Fruit fly (Drosophila melanogaster): Measurements from ENCODE around the gene CG42249.
A peak's percentile ranks its signal among the peaks of the same experiment; 100 is the strongest.

The CG42249 gene

DNA sequence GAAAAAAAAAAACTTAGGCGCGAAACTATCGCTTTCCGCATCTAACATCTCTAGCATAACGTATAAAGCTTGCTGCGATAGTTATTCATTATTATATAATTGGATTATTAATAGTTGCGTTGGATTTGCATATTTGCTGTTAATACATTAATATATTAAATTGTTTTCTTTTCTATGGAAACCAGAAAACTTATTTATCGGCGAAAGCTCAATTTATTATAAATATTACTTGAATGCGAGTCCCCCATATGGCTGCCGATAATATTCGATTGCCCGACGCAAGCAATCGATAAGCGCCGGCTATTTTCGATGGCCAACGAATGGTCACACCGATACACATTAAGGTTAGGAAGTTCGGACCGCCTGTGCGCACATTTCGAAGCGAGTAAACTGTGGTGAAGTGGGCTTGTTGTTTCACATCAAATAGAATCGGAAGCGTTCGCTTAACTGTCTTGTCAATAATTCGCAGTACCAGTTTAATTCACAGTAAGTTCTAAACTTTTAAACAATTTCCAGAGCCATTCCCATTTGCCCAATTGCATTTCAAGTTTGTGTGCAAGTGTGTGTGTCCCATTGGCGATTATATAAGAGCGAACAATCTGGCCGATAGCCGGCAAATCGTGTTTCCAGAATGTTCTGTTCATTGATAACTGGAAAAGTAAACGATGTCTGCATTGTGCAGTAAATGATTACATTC, 12.2 kb downstream of the CG42249 start, which contains the start of gene Hsp60A (continued):
- no peak for TF ChIP-seq Side (GFP tag; optimal IDR thresholded peaks at IDR 0.05)
- no peak for TF ChIP-seq tio (GFP tag; optimal IDR thresholded peaks at IDR 0.05)
- no peak for TF ChIP-seq CG14965 (GFP tag; optimal IDR thresholded peaks at IDR 0.05; ENCODE audit: borderline replicate concordance)
- TF ChIP-seq Scr (GFP tag; IDR thresholded peaks at IDR 0.05; ENCODE audit: partially characterized antibody) = peak; percentile 87
- no peak for TF ChIP-seq CG1024 (GFP tag; IDR thresholded peaks at IDR 0.05)
- TF ChIP-seq lov (optimal IDR thresholded peaks at IDR 0.05) = no peak
- no peak for TF ChIP-seq lov (GFP tag; IDR thresholded peaks at IDR 0.05)
- peak; percentile 36 for TF ChIP-seq corto (GFP tag; optimal IDR thresholded peaks at IDR 0.05)
- no peak for TF ChIP-seq abd-A (tag; optimal IDR thresholded peaks at IDR 0.05)
- TF ChIP-seq Bteb2 (GFP tag; optimal IDR thresholded peaks at IDR 0.05) = no peak
- peak; percentile 61; the same call in 1 of the 4 replicates for TF ChIP-seq chinmo (GFP tag; IDR thresholded peaks at IDR 0.05; ENCODE audit: partially characterized antibody)
- peak; percentile 47 for TF ChIP-seq sug (tag; optimal IDR thresholded peaks at IDR 0.05)
- 0 out of 2 replicates have a peak, but pooled peaks have one; percentile 25 for TF ChIP-seq CG9215 (GFP tag; IDR thresholded peaks at IDR 0.05)
- peak; percentile 25 for TF ChIP-seq CG30020 (tag; optimal IDR thresholded peaks at IDR 0.05)
- peak; percentile 16 for TF ChIP-seq Dip3 (GFP tag; optimal IDR thresholded peaks at IDR 0.05)
- TF ChIP-seq pros (GFP tag; optimal IDR thresholded peaks at IDR 0.05) = no peak
- no peak for TF ChIP-seq CG8944 (GFP tag; optimal IDR thresholded peaks at IDR 0.05)
- no peak for TF ChIP-seq D19B (GFP tag; optimal IDR thresholded peaks at IDR 0.05)
- TF ChIP-seq amos (GFP tag; IDR thresholded peaks at IDR 0.05; ENCODE audit: partially characterized antibody) = peak; percentile 75
- TF ChIP-seq CG9727 (GFP tag; optimal IDR thresholded peaks at IDR 0.05) = peak; percentile 51
- no peak for TF ChIP-seq CG7786 (GFP tag; optimal IDR thresholded peaks at IDR 0.05)
- no peak for TF ChIP-seq crol (GFP tag; IDR thresholded peaks at IDR 0.05)
- TF ChIP-seq CG14860 (GFP tag; IDR thresholded peaks at IDR 0.05; ENCODE audit: partially characterized antibody) = peak; percentile 77
- no peak for TF ChIP-seq pita (GFP tag; optimal IDR thresholded peaks at IDR 0.05)
- no peak for TF ChIP-seq NC2β (GFP tag; optimal IDR thresholded peaks at IDR 0.05)
- no peak for TF ChIP-seq stc (GFP tag; IDR thresholded peaks at IDR 0.05)
- no peak for TF ChIP-seq salm (tag; optimal IDR thresholded peaks at IDR 0.05)
- peak; percentile 41 for TF ChIP-seq MBD-R2 (GFP tag; IDR thresholded peaks at IDR 0.05)
- no peak for TF ChIP-seq Spps (tag; optimal IDR thresholded peaks at IDR 0.05)
- TF ChIP-seq prd (optimal IDR thresholded peaks at IDR 0.05) = no peak
- peak; percentile 54; the same call in 2 of the 3 replicates for TF ChIP-seq prd (GFP tag; IDR thresholded peaks at IDR 0.05)
- peak in 1 of 3 experiments; percentile 43 for TF ChIP-seq lola (GFP tag; optimal IDR thresholded peaks at IDR 0.05)
- TF ChIP-seq CG17612 (GFP tag; IDR thresholded peaks at IDR 0.05) = no peak
- TF ChIP-seq Atf-2 (GFP tag; optimal IDR thresholded peaks at IDR 0.05) = no peak
- no peak for TF ChIP-seq seq (GFP tag; IDR thresholded peaks at IDR 0.05)
- no peak for TF ChIP-seq cad (GFP tag; optimal IDR thresholded peaks at IDR 0.05)
- peak; percentile 63 for TF ChIP-seq cg (GFP tag; optimal IDR thresholded peaks at IDR 0.05)
- TF ChIP-seq Ptx1 (GFP tag; IDR thresholded peaks at IDR 0.05) = peak; percentile 58
- TF ChIP-seq Abd-B (GFP tag; optimal IDR thresholded peaks at IDR 0.05) = peak; percentile 63
- no peak for TF ChIP-seq Eip74EF (GFP tag; optimal IDR thresholded peaks at IDR 0.05)
- TF ChIP-seq trh (GFP tag; optimal IDR thresholded peaks at IDR 0.05) = no peak
- no peak for TF ChIP-seq CG14050 (GFP tag; IDR thresholded peaks at IDR 0.05)
- TF ChIP-seq CG13296 (GFP tag; optimal IDR thresholded peaks at IDR 0.05) = peak; percentile 36
- no peak for TF ChIP-seq CG12236 (GFP tag; optimal IDR thresholded peaks at IDR 0.05)
- TF ChIP-seq CG9797 (GFP tag; optimal IDR thresholded peaks at IDR 0.05) = peak; percentile 67
- TF ChIP-seq CG2712 (tag; optimal IDR thresholded peaks at IDR 0.05) = peak; percentile 61
- 0 out of 3 replicates have a peak, but pooled peaks have one; percentile 19 for TF ChIP-seq Aef1 (GFP tag; IDR thresholded peaks at IDR 0.05)
- TF ChIP-seq CG12155 (GFP tag; optimal IDR thresholded peaks at IDR 0.05) = peak; percentile 28
- TF ChIP-seq Antp (GFP tag; optimal IDR thresholded peaks at IDR 0.05) = no peak
- no peak for TF ChIP-seq CG10565 (GFP tag; optimal IDR thresholded peaks at IDR 0.05)

All from whole organism, embryonic.